Worm (Caenorhabditis elegans) whole organism, midembryonic: ENCODE results near the gene cav-1.
"Not testable (repeated sequence)": the region's sequence is repeated elsewhere in the genome, so short reads cannot be mapped to it uniquely, and the experiment has no call there.

Experiments
- T22C8.4 ChIP-seq: fragments of 200-800 bp; sonication (Bioruptor generic); IDR thresholded peaks from 2 replicates; pipeline ENCODE4 v1.3.6; 2022; ENCODE audit warnings: missing genetic modification characterization, missing compliant biosample characterization
- cog-1 ChIP-seq: sonication (generic microtip); optimal IDR thresholded peaks from 2 replicates; lab custom pipeline; 2016; ENCODE audit warnings: missing genetic modification characterization, missing compliant biosample characterization
- med-1 ChIP-seq: sonication (generic microtip); optimal IDR thresholded peaks from 2 replicates; lab custom pipeline; 2017; ENCODE audit warnings: missing genetic modification characterization, mild to moderate bottlenecking, missing compliant biosample characterization, antibody characterized with exemption, missing genetic modification reagents; ENCODE audit not compliant: insufficient read depth
- tab-1 ChIP-seq: fragments of 200-800 bp; sonication (Bioruptor generic); IDR thresholded peaks from 2 replicates; pipeline ENCODE4 v1.3.6; 2022; ENCODE audit warnings: missing genetic modification characterization, missing compliant biosample characterization

ce11 chrIV:9740851-9741549, 31.3 kb upstream of the cav-1 start, which contains the start of gene gln-6:
- TF ChIP-seq T22C8.4; cog-1; med-1 (GFP tag; lab: Kevin White, UChicago); tab-1: not testable (repeated sequence)
